Worm (Caenorhabditis elegans): ENCODE results near the gene str-116.

DNA sequence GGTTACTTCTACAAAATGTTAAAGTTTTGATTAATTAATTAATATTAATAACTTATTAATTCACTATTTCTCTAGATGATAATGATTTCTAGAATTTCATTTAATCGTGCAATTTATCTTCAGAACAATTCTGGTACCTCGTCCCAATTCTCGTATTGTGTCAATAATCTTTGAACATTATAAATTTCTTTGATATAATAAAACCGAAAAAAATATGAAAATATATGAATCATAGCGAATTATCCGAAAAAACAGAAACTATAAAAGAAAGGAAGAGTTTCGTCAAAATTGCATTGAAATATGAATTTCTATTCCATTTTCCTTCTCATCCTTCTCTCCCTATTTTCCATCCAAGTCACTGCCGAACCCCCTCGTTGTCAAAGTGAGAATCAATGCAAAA lies 16.0 kb upstream of the str-116 start, which contains the start of gene T19B10.12:
- TF ChIP-seq C06A6.2 (GFP tag; conservative IDR thresholded peaks at IDR 0.05) (no peak), nhr-27 (tag; optimal IDR thresholded peaks at IDR 0.05) (no peak), somi-1 (GFP tag; optimal IDR thresholded peaks at IDR 0.05) (no peak), unc-62 (GFP tag; optimal IDR thresholded peaks at IDR 0.05) (no peak), him-1 (tag; optimal IDR thresholded peaks at IDR 0.05) (no peak), F10E7.11 (tag; optimal IDR thresholded peaks at IDR 0.05) (no peak), ZK185.1 (tag; optimal IDR thresholded peaks at IDR 0.05; ENCODE audit: poor library complexity, severe bottlenecking) (no peak)
